Worm (Caenorhabditis elegans) whole organism, L4 larva: ENCODE data around the gene pph-6.

Experiments used
- F44E2.7 ChIP-seq: fragments of 200-800 bp; sonication (Bioruptor generic); IDR thresholded peaks from 2 replicates; pipeline ENCODE4 v2.1.2; 2022; ENCODE audit warnings: missing genetic modification characterization, missing compliant biosample characterization
- ama-1 ChIP-seq: fragments of 150-350 bp; optimal IDR thresholded peaks from 2 replicates; lab custom pipeline; 2014; ENCODE audit warnings: inconsistent platforms, mixed read lengths
- hif-1 ChIP-seq, 2 experiments: sonication (generic microtip); optimal IDR thresholded peaks; 2 replicates each; lab custom pipeline; 2016 to 2017; ENCODE audit warnings: missing compliant biosample characterization in 2 of 2, missing genetic modification characterization in 2 of 2, missing genetic modification reagents in 2 of 2, missing genotype in 2 of 2, mild to moderate bottlenecking in 1 of 2

DNA sequence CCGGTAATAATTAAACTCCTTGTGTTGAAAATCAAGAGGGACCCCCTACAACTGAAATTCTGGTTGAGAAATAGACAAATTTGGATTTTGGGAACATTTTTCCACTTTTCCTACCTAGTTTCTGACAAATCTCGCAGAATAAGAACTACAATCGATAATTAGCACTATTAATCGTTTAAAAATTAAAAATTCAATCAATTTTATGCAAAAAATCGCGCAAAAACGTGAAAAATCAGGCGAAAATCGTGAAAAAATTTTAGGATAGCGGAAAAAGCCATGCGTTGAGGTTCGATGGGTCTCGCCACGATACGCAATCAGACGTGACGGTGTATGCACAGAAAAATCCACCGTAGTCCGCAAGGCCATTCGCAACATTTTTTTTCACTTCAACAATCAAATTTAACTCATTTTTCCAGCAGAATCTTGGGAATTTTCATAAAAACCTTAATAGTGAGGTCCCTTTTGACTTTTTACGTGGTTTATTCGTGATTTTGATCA lies 43.6 kb downstream of the pph-6 start, which contains the start of gene lias-1:
- TF ChIP-seq hif-1 (tag; optimal IDR thresholded peaks at IDR 0.05; lab: Kevin White, UChicago): peak in 1 of 2 experiments; percentile 62
- peak; percentile 92 for TF ChIP-seq ama-1
- TF ChIP-seq F44E2.7 (GFP tag; lab: Robert Waterston, UW): no peak
